Fruit fly (Drosophila melanogaster): ENCODE measurements around the gene CG4594.

The CG4594 gene

DNA sequence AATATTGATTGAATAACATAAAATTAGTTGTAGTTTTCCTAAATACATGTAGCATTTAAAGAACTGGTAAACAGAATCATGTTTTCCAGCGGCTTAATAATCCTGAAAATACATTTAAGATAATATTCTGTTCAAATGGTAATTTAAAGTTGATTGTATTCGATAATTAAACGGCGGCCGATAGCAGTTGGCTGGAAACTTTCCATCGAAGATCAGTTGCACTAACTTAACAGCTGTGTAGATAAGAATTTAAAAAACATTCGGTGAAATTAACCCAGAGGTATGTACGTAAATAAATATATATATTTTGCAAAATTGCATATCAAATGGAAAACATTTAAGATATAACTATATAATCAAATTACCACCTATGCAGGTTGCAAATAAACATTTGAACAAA lies at the start of gene CG4594:
Gene CG4594 (plus strand): TSS at position 212 of the 400 bp plus-strand sequence.
- no peak for TF ChIP-seq Eip93F (GFP tag; optimal IDR thresholded peaks at IDR 0.05)
- TF ChIP-seq svp (GFP tag) = peak; percentile 46
- TF ChIP-seq CG11294 (GFP tag; IDR thresholded peaks at IDR 0.05) = no peak
- no peak for TF ChIP-seq CG9139 (GFP tag; optimal IDR thresholded peaks at IDR 0.05)

DNA sequence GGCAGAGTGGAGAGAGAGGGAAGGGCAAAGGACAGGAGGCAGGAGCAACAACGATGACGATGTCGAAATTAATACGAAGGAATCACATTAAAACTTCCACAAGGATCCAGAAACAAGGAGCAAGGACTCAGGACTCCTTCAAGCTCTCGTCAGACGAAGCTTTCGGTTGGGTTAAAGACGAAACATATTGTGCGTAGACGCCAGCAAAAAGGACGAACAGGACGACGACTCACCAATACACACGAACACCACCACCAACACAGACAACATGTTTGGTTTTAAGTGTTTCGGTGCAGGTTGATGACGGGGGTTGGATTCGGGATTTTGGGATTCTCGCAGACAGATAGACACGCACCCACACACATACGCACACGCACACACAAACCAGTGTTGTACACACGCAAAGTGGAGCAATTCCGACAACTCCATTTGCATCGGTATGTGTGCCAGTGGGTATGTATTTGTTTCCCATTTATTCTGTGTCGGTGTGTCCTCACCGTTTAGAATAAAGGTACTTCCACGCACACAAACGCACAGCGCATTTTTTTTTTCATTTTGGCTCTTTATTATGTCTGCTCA lies 37.5 kb upstream of the CG4594 start:
- TF ChIP-seq Gug (GFP tag; IDR thresholded peaks at IDR 0.05) = no peak
- no peak for TF ChIP-seq CG11762 (GFP tag; optimal IDR thresholded peaks at IDR 0.05; ENCODE audit: insufficient read depth)
- TF ChIP-seq Hr39 (GFP tag; optimal IDR thresholded peaks at IDR 0.05) = no peak
- no peak for TF ChIP-seq Sox14 (GFP tag; optimal IDR thresholded peaks at IDR 0.05)
- no peak for TF ChIP-seq Sox102F (GFP tag; optimal IDR thresholded peaks at IDR 0.05)
- TF ChIP-seq CG10631 (GFP tag; optimal IDR thresholded peaks at IDR 0.05) = no peak
- TF ChIP-seq CG6276 (GFP tag; optimal IDR thresholded peaks at IDR 0.05) = no peak
- TF ChIP-seq lz (GFP tag; optimal IDR thresholded peaks at IDR 0.05) = no peak

DNA sequence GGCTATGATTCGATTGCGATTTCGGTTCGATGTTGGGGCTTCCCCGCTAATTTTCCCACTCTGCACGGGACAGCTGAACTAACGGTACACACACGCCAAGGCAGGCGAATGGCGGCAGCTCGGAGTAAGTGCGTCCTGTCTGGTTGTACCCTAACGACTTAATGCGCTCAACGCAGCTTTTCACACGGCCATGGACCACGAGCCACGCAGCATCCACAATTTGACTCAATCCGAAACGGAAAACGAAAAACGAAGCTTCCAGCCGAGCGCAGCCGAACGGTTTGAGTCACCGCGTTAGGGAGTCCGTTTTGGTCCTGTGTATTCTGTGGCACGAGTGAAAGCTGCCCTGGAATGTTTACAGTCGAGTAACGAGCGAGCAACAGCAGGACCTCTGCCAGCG lies 33.9 kb upstream of the CG4594 start, which contains the start of gene nAChRalpha6:
Gene nAChRalpha6 (minus strand): TSS at position 165 of the 400 bp plus-strand sequence.
- no peak for TF ChIP-seq Eip93F (GFP tag; optimal IDR thresholded peaks at IDR 0.05)
- no peak for TF ChIP-seq Sox14 (GFP tag; optimal IDR thresholded peaks at IDR 0.05)
- TF ChIP-seq CG11294 (GFP tag; IDR thresholded peaks at IDR 0.05) = no peak
- no peak for TF ChIP-seq topi (GFP tag; optimal IDR thresholded peaks at IDR 0.05)
- no peak for TF ChIP-seq CG7368 (GFP tag; optimal IDR thresholded peaks at IDR 0.05)
- no peak for TF ChIP-seq CG8119 (GFP tag; IDR thresholded peaks at IDR 0.05)

DNA sequence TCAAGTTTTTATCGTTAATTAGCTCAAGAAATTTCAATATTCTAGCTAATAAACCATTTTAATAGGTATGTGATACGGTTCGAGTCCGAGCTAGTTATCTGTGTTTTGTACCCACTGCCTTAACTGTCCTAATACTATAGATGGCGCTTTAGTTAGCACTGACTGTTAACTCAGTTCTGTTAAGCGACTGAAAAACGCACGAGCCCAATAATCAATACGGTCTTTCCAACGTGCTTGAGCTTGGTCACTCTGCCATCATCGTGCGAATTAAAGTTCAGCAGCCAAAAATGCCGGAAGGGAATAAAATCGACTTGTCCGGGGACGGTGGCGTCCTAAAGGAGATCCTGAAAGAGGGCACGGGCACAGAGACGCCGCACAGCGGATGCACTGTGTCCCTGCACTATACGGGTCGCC lies 32.1 kb upstream of the CG4594 start, which contains the start of gene Fkbp59:
Gene Fkbp59 (plus strand): TSS at position 150 of the 414 bp plus-strand sequence.
- TF ChIP-seq acj6 (GFP tag; optimal IDR thresholded peaks at IDR 0.05) (no peak), CG1621 (tag; optimal IDR thresholded peaks at IDR 0.05) (peak; percentile 68), Hr38 (GFP tag; optimal IDR thresholded peaks at IDR 0.05) (no peak), Smox (GFP tag; optimal IDR thresholded peaks at IDR 0.05) (no peak), esn (GFP tag; optimal IDR thresholded peaks at IDR 0.05) (no peak), Sox14 (GFP tag; optimal IDR thresholded peaks at IDR 0.05) (no peak), Sox102F (GFP tag; optimal IDR thresholded peaks at IDR 0.05) (no peak), CG6854 (GFP tag; optimal IDR thresholded peaks at IDR 0.05) (peak; percentile 13), CG8319 (GFP tag; optimal IDR thresholded peaks at IDR 0.05) (no peak), fkh (GFP tag; optimal IDR thresholded peaks at IDR 0.05) (peak; percentile 34), CG11902 (GFP tag; optimal IDR thresholded peaks at IDR 0.05) (no peak), CG16779 (tag; optimal IDR thresholded peaks at IDR 0.05) (no peak), pdm3 (GFP tag; optimal IDR thresholded peaks at IDR 0.05) (no peak)

DNA sequence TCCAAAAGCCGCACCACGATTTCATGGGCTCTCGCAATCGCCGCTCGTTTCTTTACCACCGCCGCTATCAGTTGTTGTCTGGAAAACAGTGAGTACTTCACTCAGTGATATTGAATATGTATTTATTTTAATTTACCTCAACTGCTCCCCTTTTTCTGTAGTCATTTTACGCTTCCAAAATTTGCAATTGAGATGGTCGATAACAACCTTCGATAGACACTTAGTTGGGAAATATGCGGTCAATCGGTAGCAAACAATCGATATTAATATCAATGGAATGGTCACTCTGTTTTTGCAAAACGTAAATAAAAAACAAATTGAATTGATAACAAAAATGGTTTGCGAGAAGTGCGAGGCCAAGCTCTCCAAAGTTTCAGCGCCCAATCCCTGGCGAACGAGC lies 29.4 kb upstream of the CG4594 start, which contains the start of the genes CG34183 and CG4537:
Gene CG34183 (minus strand): TSS at position 197 of the 400 bp plus-strand sequence.
Gene CG4537 (plus strand): TSS at position 310 of the 400 bp plus-strand sequence.
- no peak for TF ChIP-seq vri (GFP tag; optimal IDR thresholded peaks at IDR 0.05)
- no peak for TF ChIP-seq topi (GFP tag; optimal IDR thresholded peaks at IDR 0.05)
- peak; percentile 57 for TF ChIP-seq fkh (GFP tag; optimal IDR thresholded peaks at IDR 0.05)
- TF ChIP-seq Sox15 (GFP tag; optimal IDR thresholded peaks at IDR 0.05) = no peak
- TF ChIP-seq achi (GFP tag; optimal IDR thresholded peaks at IDR 0.05) = no peak
- no peak for TF ChIP-seq Sox14 (GFP tag; optimal IDR thresholded peaks at IDR 0.05)
- no peak for TF ChIP-seq CG3032 (tag; optimal IDR thresholded peaks at IDR 0.05)
- no peak for TF ChIP-seq CG10631 (GFP tag; optimal IDR thresholded peaks at IDR 0.05)
- TF ChIP-seq esn (GFP tag; optimal IDR thresholded peaks at IDR 0.05) = peak; percentile 27
- no peak for TF ChIP-seq CG8119 (GFP tag; IDR thresholded peaks at IDR 0.05)
- no peak for TF ChIP-seq CG8632 (GFP tag; optimal IDR thresholded peaks at IDR 0.05)
- TF ChIP-seq eg (GFP tag; IDR thresholded peaks at IDR 0.05) = no peak
- TF ChIP-seq Eip75B (GFP tag; optimal IDR thresholded peaks at IDR 0.05) = no peak
- no peak for TF ChIP-seq dac (GFP tag; optimal IDR thresholded peaks at IDR 0.05)
- no peak for TF ChIP-seq CG11294 (GFP tag; IDR thresholded peaks at IDR 0.05)

Data from whole organism, prepupa.